Worm (Caenorhabditis elegans): ENCODE measurements around the gene cnnm-5.

cnnm-5 gene

DNA sequence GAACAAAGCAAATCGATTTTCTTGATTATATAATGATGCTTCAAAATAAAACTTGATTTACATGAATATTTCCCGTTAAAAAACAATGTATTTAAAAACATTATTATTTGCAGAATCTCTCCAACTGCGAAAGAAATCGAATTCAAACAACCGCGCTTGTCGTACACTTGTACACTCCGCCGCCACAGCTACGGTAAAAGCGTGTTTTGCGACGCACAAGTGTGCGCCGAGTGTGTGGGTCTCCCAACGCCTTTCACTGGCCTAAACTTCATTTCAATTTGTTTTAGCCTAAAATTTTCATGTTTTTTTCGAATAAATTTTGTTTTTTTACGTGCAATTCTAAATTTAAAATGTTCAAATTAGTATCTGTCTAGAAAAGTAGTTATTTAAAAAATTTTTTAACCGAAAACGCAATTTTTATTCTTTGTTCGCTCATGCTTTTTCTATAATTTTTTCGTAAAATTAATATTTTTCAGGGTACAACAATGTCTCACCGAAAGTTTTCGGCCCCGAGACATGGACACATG lies 38.4 kb upstream of the cnnm-5 start, which contains the start of gene rpl-3 (continued):
- TF ChIP-seq unc-30 (tag; optimal IDR thresholded peaks at IDR 0.05) (peak; percentile 94), lsy-2 (tag; optimal IDR thresholded peaks at IDR 0.05) (peak; percentile 100), xbp-1 (tag; optimal IDR thresholded peaks at IDR 0.05) (peak; percentile 100), irx-1 (tag; optimal IDR thresholded peaks at IDR 0.05) (peak; percentile 100), zip-4 (GFP tag; optimal IDR thresholded peaks at IDR 0.05) (peak; percentile 99), hpl-2 (GFP tag; optimal IDR thresholded peaks at IDR 0.05) (peak; percentile 98), nhr-12 (tag; optimal IDR thresholded peaks at IDR 0.05) (peak; percentile 89), nhr-77 (tag; optimal IDR thresholded peaks at IDR 0.05) (peak; percentile 100), unc-62 (GFP tag; optimal IDR thresholded peaks at IDR 0.05) (peak; percentile 98), aly-2 (tag; optimal IDR thresholded peaks at IDR 0.05) (peak; percentile 99), ztf-4 (tag; optimal IDR thresholded peaks at IDR 0.05) (peak; percentile 100), elt-3 (tag; optimal IDR thresholded peaks at IDR 0.05) (peak; percentile 100), nhr-84 (tag; optimal IDR thresholded peaks at IDR 0.05) (peak; percentile 100), skn-1 (tag; optimal IDR thresholded peaks at IDR 0.05) (peak; percentile 99), nhr-11 (tag; optimal IDR thresholded peaks at IDR 0.05) (peak; percentile 100), fos-1 (tag; optimal IDR thresholded peaks at IDR 0.05) (peak; percentile 99), grh-1 (GFP tag; IDR thresholded peaks at IDR 0.05) (peak; percentile 100), mab-9 (GFP tag; IDR thresholded peaks at IDR 0.05) (peak; percentile 100), nhr-90 (tag; optimal IDR thresholded peaks at IDR 0.05; ENCODE audit: poor library complexity) (peak; percentile 100), nhr-237 (tag; optimal IDR thresholded peaks at IDR 0.05) (peak; percentile 100), hlh-4 (tag; optimal IDR thresholded peaks at IDR 0.05) (peak; percentile 66), nhr-47 (tag; optimal IDR thresholded peaks at IDR 0.05) (peak; percentile 100), ceh-88 (GFP tag; IDR thresholded peaks at IDR 0.05) (peak; percentile 100), ceh-90 (tag; optimal IDR thresholded peaks at IDR 0.05) (peak; percentile 78), ces-1 (GFP tag; optimal IDR thresholded peaks at IDR 0.05) (peak; percentile 99), snu-23 (GFP tag; optimal IDR thresholded peaks at IDR 0.05) (peak; percentile 100), swsn-7 (tag; optimal IDR thresholded peaks at IDR 0.05) (peak; percentile 100), egl-13 (tag; optimal IDR thresholded peaks at IDR 0.05) (peak; percentile 100), tbx-2 (tag; optimal IDR thresholded peaks at IDR 0.05) (peak; percentile 100), mef-2 (tag; optimal IDR thresholded peaks at IDR 0.05) (peak; percentile 98), ceh-63 (GFP tag; optimal IDR thresholded peaks at IDR 0.05) (peak; percentile 100), elt-2 (tag; optimal IDR thresholded peaks at IDR 0.05) (peak; percentile 99), mdl-1 (tag; optimal IDR thresholded peaks at IDR 0.05) (peak; percentile 70 to 99), unc-86 (tag; optimal IDR thresholded peaks at IDR 0.05) (peak; percentile 100), hlh-17 (GFP tag; optimal IDR thresholded peaks at IDR 0.05; ENCODE audit: borderline replicate concordance) (peak; percentile 97), nhr-19 (GFP tag; conservative IDR thresholded peaks at IDR 0.05) (peak; percentile 100), lin-14 (GFP tag; optimal IDR thresholded peaks at IDR 0.05) (peak; percentile 100), F16B12.6 (tag; optimal IDR thresholded peaks at IDR 0.05) (peak; percentile 88), pqm-1 (tag; optimal IDR thresholded peaks at IDR 0.05) (peak; percentile 92), ceh-8 (GFP tag; optimal IDR thresholded peaks at IDR 0.05) (peak; percentile 100), ztf-11 (tag; optimal IDR thresholded peaks at IDR 0.05) (peak; percentile 99 to 100), unc-130 (tag; optimal IDR thresholded peaks at IDR 0.05) (peak; percentile 100), lin-13 (GFP tag; optimal IDR thresholded peaks at IDR 0.05) (peak; percentile 100), efl-1 (optimal IDR thresholded peaks at IDR 0.05) (peak; percentile 100), efl-1 (GFP tag; optimal IDR thresholded peaks at IDR 0.05 in 1 of 2) (peak; percentile 100), pax-3 (tag; optimal IDR thresholded peaks at IDR 0.05) (peak; percentile 100), jun-1 (tag; optimal IDR thresholded peaks at IDR 0.05) (peak; percentile 100), vab-15 (tag; optimal IDR thresholded peaks at IDR 0.05) (peak; percentile 99), nhr-28 (tag; optimal IDR thresholded peaks at IDR 0.05) (peak; percentile 74), dsc-1 (tag; optimal IDR thresholded peaks at IDR 0.05) (peak; percentile 100), unc-98 (GFP tag; IDR thresholded peaks at IDR 0.05) (peak; percentile 98), ama-1 (optimal IDR thresholded peaks at IDR 0.05) (peak; percentile 96), C16A3.4 (tag; optimal IDR thresholded peaks at IDR 0.05) (peak; percentile 100)

Data from whole organism, L1 larva.